Fruit fly (Drosophila melanogaster): ENCODE measurements around the gene CG18170.
A peak's percentile ranks its signal among the peaks of the same experiment; 100 is the strongest.

CG18170 gene

DNA sequence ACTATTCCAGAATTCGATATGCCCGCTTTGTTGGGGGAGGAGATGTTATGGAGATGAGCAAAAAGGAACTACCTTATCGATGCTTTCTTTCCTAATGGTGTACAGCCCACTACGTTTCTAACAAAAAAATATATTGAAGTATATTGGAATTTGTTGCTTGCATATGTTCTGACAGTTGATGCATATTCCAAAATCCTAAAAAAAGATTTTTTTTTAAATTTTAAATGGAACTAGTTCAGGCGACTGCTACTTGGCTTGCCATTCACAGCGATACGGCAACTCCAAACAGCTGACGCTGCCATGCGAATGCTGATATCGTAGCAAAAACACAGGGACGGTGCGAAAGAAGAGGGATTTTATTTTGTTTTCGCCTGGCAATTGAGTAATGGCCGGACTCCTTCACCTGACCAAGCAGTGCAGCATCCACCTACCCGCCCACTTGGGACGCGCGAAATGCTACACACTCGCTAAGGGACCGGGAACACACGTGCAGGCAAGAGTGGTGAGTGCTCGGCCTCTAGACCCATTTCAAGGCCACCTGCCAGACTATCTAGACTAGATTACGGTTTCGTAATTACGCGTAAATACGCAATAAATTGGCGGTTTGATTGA, 15.5 kb downstream of the CG18170 start, which contains the start of the genes CG13926, ABCB7 and CG33230 (continued):
- TF ChIP-seq tx (GFP tag; optimal IDR thresholded peaks at IDR 0.05) (no peak), Dek (tag; optimal IDR thresholded peaks at IDR 0.05) (peak; percentile 1), Abd-B (GFP tag; optimal IDR thresholded peaks at IDR 0.05) (peak; percentile 14), CG4854 (GFP tag; optimal IDR thresholded peaks at IDR 0.05) (no peak), dpn (GFP tag; optimal IDR thresholded peaks at IDR 0.05) (peak; percentile 6 to 23), CG12155 (GFP tag; optimal IDR thresholded peaks at IDR 0.05) (peak; percentile 38), CG13624 (GFP tag; optimal IDR thresholded peaks at IDR 0.05) (peak; percentile 35), grau (tag; optimal IDR thresholded peaks at IDR 0.05) (peak; percentile 37), CG1233 (GFP tag; optimal IDR thresholded peaks at IDR 0.05) (no peak), mirr (GFP tag; optimal IDR thresholded peaks at IDR 0.05) (no peak), CG5245 (GFP tag; optimal IDR thresholded peaks at IDR 0.05) (peak; percentile 14), CG10959 (GFP tag; IDR thresholded peaks at IDR 0.05) (no peak), CG34422 (GFP tag; IDR thresholded peaks at IDR 0.05) (peak; percentile 60; the same call in 2 of the 3 replicates), Hsf (GFP tag; optimal IDR thresholded peaks at IDR 0.05) (peak; percentile 40), slp2 (GFP tag; optimal IDR thresholded peaks at IDR 0.05) (no peak), CG30403 (GFP tag; optimal IDR thresholded peaks at IDR 0.05) (peak; percentile 57), CG34376 (GFP tag; optimal IDR thresholded peaks at IDR 0.05) (peak; percentile 37), CG3281 (GFP tag; optimal IDR thresholded peaks at IDR 0.05) (peak; percentile 55), kni (GFP tag; optimal IDR thresholded peaks at IDR 0.05) (peak; percentile 59), fu2 (GFP tag; optimal IDR thresholded peaks at IDR 0.05) (peak; percentile 6), CG7839 (tag; optimal IDR thresholded peaks at IDR 0.05) (no peak), Hr39 (optimal IDR thresholded peaks at IDR 0.05) (no peak), CG15514 (GFP tag; optimal IDR thresholded peaks at IDR 0.05) (peak; percentile 99), E2f2 (GFP tag; IDR thresholded peaks at IDR 0.05) (no peak), Bdp1 (GFP tag; optimal IDR thresholded peaks at IDR 0.05) (peak; percentile 13), pan (optimal IDR thresholded peaks at IDR 0.05) (no peak), pan (GFP tag; optimal IDR thresholded peaks at IDR 0.05 in 1 of 2, IDR thresholded peaks at IDR 0.05 in 1 of 2) (no peak), CG17359 (tag; optimal IDR thresholded peaks at IDR 0.05) (no peak), otp (GFP tag; IDR thresholded peaks at IDR 0.05) (no peak), CG6689 (GFP tag; IDR thresholded peaks at IDR 0.05) (no peak), lov (optimal IDR thresholded peaks at IDR 0.05) (no peak), lov (GFP tag; IDR thresholded peaks at IDR 0.05) (no peak), Lhr (GFP tag; optimal IDR thresholded peaks at IDR 0.05) (peak; percentile 8), ash1 (GFP tag; optimal IDR thresholded peaks at IDR 0.05) (no peak), zfh2 (GFP tag; optimal IDR thresholded peaks at IDR 0.05) (peak; percentile 31), CG10543 (GFP tag; optimal IDR thresholded peaks at IDR 0.05) (peak; percentile 61), CG8290 (GFP tag; optimal IDR thresholded peaks at IDR 0.05) (no peak), CG8290 (tag; optimal IDR thresholded peaks at IDR 0.05) (no peak), twi (tag; optimal IDR thresholded peaks at IDR 0.05) (no peak), caup (GFP tag; optimal IDR thresholded peaks at IDR 0.05; ENCODE audit: severe bottlenecking) (no peak), CG14050 (GFP tag; IDR thresholded peaks at IDR 0.05) (no peak), H15 (GFP tag; IDR thresholded peaks at IDR 0.05) (no peak), Ets65A (GFP tag) (peak; percentile 92), CG17361 (GFP tag; IDR thresholded peaks at IDR 0.05) (no peak; the same call in 2 of the 3 replicates), Rfx (GFP tag; IDR thresholded peaks at IDR 0.05) (peak; percentile 57; the same call in 1 of the 2 replicates), Scr (GFP tag; IDR thresholded peaks at IDR 0.05; ENCODE audit: partially characterized antibody) (peak; percentile 54), CG13424 (tag; optimal IDR thresholded peaks at IDR 0.05) (peak; percentile 39), her (GFP tag; optimal IDR thresholded peaks at IDR 0.05) (no peak), CG7786 (GFP tag; optimal IDR thresholded peaks at IDR 0.05) (no peak), Hr51 (GFP tag; optimal IDR thresholded peaks at IDR 0.05) (no peak), CG14710 (tag; optimal IDR thresholded peaks at IDR 0.05) (peak; percentile 55)

All from whole organism, embryonic.